Fruit fly (Drosophila melanogaster) whole organism, embryonic: ENCODE data around the gene CG14182.

Source experiments
- Blimp-1 ChIP-seq: fragments of 200-800 bp; sonication (Bioruptor generic); optimal IDR thresholded peaks from 3 replicates; lab custom pipeline; 2018; ENCODE audit warnings: missing biosample characterization, missing genetic modification characterization, mild to moderate bottlenecking, moderate library complexity, missing genetic modification reagents
- CG10462 ChIP-seq: fragments of 200-800 bp; sonication (Bioruptor generic); optimal IDR thresholded peaks from 2 replicates; lab custom pipeline; 2016; ENCODE audit warnings: missing biosample characterization, missing genetic modification characterization
- CG11247 ChIP-seq: fragments of 200-800 bp; sonication (Bioruptor generic); IDR thresholded peaks from 2 replicates; pipeline ENCODE4 v1.3.6; 2022; ENCODE audit warnings: missing biosample characterization, missing genetic modification characterization
- CG11695 ChIP-seq: fragments of 200-800 bp; sonication (Bioruptor generic); IDR thresholded peaks from 3 replicates; pipeline ENCODE4 v1.3.6; 2022; ENCODE audit warnings: missing biosample characterization, missing genetic modification characterization
- CG11723 ChIP-seq: fragments of 200-800 bp; sonication (Bioruptor generic); optimal IDR thresholded peaks from 2 replicates; lab custom pipeline; 2017; ENCODE audit warnings: missing biosample characterization, mild to moderate bottlenecking, missing genetic modification characterization
- CG12104 ChIP-seq: fragments of 200-800 bp; sonication (Bioruptor generic); optimal IDR thresholded peaks from 3 replicates; lab custom pipeline; 2016; ENCODE audit warnings: missing biosample characterization, missing genetic modification characterization
- CG12299 ChIP-seq: fragments of 200-800 bp; sonication (Bioruptor generic); optimal IDR thresholded peaks from 2 replicates; lab custom pipeline; 2018; ENCODE audit warnings: missing biosample characterization, mild to moderate bottlenecking, missing genetic modification characterization
- CG13287 ChIP-seq: fragments of 200-800 bp; sonication (Bioruptor generic); IDR thresholded peaks from 2 replicates; pipeline ENCODE4 v1.3.6; 2022; ENCODE audit warnings: missing biosample characterization, missing genetic modification characterization; ENCODE audit not compliant: partially characterized antibody
- CG13894 ChIP-seq: fragments of 200-800 bp; sonication (Bioruptor generic); optimal IDR thresholded peaks from 3 replicates; lab custom pipeline; 2018; ENCODE audit warnings: missing biosample characterization, mild to moderate bottlenecking, missing genetic modification characterization, moderate library complexity
- CG15696 ChIP-seq: fragments of 200-800 bp; sonication (Bioruptor generic); optimal IDR thresholded peaks from 2 replicates; lab custom pipeline; 2019; ENCODE audit warnings: missing biosample characterization, mild to moderate bottlenecking, missing genetic modification characterization, moderate library complexity
- CG18011 ChIP-seq: fragments of 200-800 bp; sonication (Bioruptor generic); optimal IDR thresholded peaks from 2 replicates; lab custom pipeline; 2017; ENCODE audit warnings: missing biosample characterization, missing genetic modification characterization, mild to moderate bottlenecking, moderate library complexity, missing genotype
- CG18476 ChIP-seq: fragments of 200-800 bp; sonication (Bioruptor generic); optimal IDR thresholded peaks from 2 replicates; lab custom pipeline; 2016; ENCODE audit warnings: missing biosample characterization, mild to moderate bottlenecking, missing genetic modification characterization
- CG18599 ChIP-seq: fragments of 200-800 bp; sonication (Bioruptor generic); optimal IDR thresholded peaks from 3 replicates; lab custom pipeline; 2017; ENCODE audit warnings: missing biosample characterization, missing genetic modification characterization, mild to moderate bottlenecking, moderate library complexity, missing genetic modification reagents
- CG2116 ChIP-seq: fragments of 200-800 bp; sonication (Bioruptor generic); optimal IDR thresholded peaks from 3 replicates; lab custom pipeline; 2018; ENCODE audit warnings: missing biosample characterization, mild to moderate bottlenecking, missing genetic modification characterization
- CG2120 ChIP-seq: fragments of 200-800 bp; sonication (Bioruptor generic); optimal IDR thresholded peaks from 3 replicates; lab custom pipeline; 2016; ENCODE audit warnings: missing biosample characterization, missing genetic modification characterization
- CG2889 ChIP-seq: fragments of 200-800 bp; sonication (Bioruptor generic); IDR thresholded peaks from 3 replicates; pipeline ENCODE4 v1.3.6; 2022; ENCODE audit warnings: missing biosample characterization, missing genetic modification characterization
- CG30020 ChIP-seq: fragments of 200-800 bp; optimal IDR thresholded peaks from 2 replicates; lab custom pipeline; 2019; ENCODE audit warnings: missing biosample characterization, mild to moderate bottlenecking, missing genetic modification characterization, moderate library complexity
- CG31441 ChIP-seq: fragments of 200-800 bp; sonication (Bioruptor generic); IDR thresholded peaks from 2 replicates; pipeline ENCODE4 v1.3.6; 2022; ENCODE audit warnings: missing biosample characterization, missing genetic modification characterization
- CG4328 ChIP-seq: fragments of 200-800 bp; sonication (Bioruptor generic); optimal IDR thresholded peaks from 3 replicates; lab custom pipeline; 2017; ENCODE audit warnings: missing biosample characterization, missing genetic modification reagents, missing genetic modification characterization
- CG7357 ChIP-seq: fragments of 200-800 bp; sonication (Bioruptor generic); IDR thresholded peaks from 3 replicates; pipeline ENCODE4 v1.3.6; 2022; ENCODE audit warnings: missing biosample characterization, missing genetic modification characterization
- CG7928 ChIP-seq: fragments of 200-800 bp; sonication (Bioruptor generic); optimal IDR thresholded peaks from 2 replicates; lab custom pipeline; 2017; ENCODE audit warnings: missing biosample characterization, mild to moderate bottlenecking, missing genetic modification characterization
- CG8281 ChIP-seq: fragments of 200-800 bp; sonication (Bioruptor generic); optimal IDR thresholded peaks from 2 replicates; lab custom pipeline; 2018; ENCODE audit warnings: missing biosample characterization, mild to moderate bottlenecking, missing genetic modification characterization, moderate library complexity
- CG9876 ChIP-seq: fragments of 200-800 bp; sonication (Bioruptor generic); optimal IDR thresholded peaks from 2 replicates; lab custom pipeline; 2016; ENCODE audit warnings: missing biosample characterization, missing genetic modification characterization
- Dek ChIP-seq: fragments of 200-800 bp; sonication (Bioruptor generic); optimal IDR thresholded peaks from 3 replicates; lab custom pipeline; 2019; ENCODE audit warnings: missing biosample characterization, mild to moderate bottlenecking, missing genetic modification characterization, moderate library complexity
- Dref ChIP-seq: fragments of 200-800 bp; sonication (Bioruptor generic); IDR thresholded peaks from 2 replicates; pipeline ENCODE4 v1.3.6; 2022; ENCODE audit warnings: missing biosample characterization, missing genetic modification characterization
- Ets65A ChIP-seq: fragments of 200-800 bp; sonication (Bioruptor generic); peaks from one replicate; lab custom pipeline; 2016; ENCODE audit warnings: missing biosample characterization, missing genetic modification characterization
- Hand ChIP-seq: fragments of 200-800 bp; sonication (Bioruptor generic); optimal IDR thresholded peaks from 2 replicates; lab custom pipeline; 2017; ENCODE audit warnings: mild to moderate bottlenecking, missing biosample characterization, missing genetic modification reagents, missing genetic modification characterization
- Lpt ChIP-seq: fragments of >200 bp; optimal IDR thresholded peaks from 2 replicates; lab custom pipeline; 2018; ENCODE audit warnings: missing biosample characterization, missing genetic modification characterization
- Mrtf ChIP-seq: fragments of 200-800 bp; sonication (Bioruptor generic); IDR thresholded peaks from 3 replicates; pipeline ENCODE4 v1.3.6; 2022; ENCODE audit warnings: missing biosample characterization, missing genetic modification characterization
- Neu2 ChIP-seq: fragments of 200-800 bp; sonication (Bioruptor generic); optimal IDR thresholded peaks from 3 replicates; lab custom pipeline; 2016; ENCODE audit warnings: missing biosample characterization, missing genetic modification characterization, borderline replicate concordance
- Spps ChIP-seq: fragments of 200-800 bp; sonication (Bioruptor generic); optimal IDR thresholded peaks from 2 replicates; lab custom pipeline; 2018; ENCODE audit warnings: missing biosample characterization, mild to moderate bottlenecking, missing genetic modification characterization
- abd-A ChIP-seq: fragments of 200-800 bp; sonication (Bioruptor generic); optimal IDR thresholded peaks from 3 replicates; lab custom pipeline; 2019; ENCODE audit warnings: missing biosample characterization, mild to moderate bottlenecking, missing genetic modification characterization, moderate library complexity
- ac ChIP-seq: fragments of 200-800 bp; sonication (Bioruptor generic); optimal IDR thresholded peaks from 3 replicates; lab custom pipeline; 2017; ENCODE audit warnings: missing biosample characterization, mild to moderate bottlenecking, missing genetic modification characterization
- al ChIP-seq: fragments of 200-800 bp; sonication (Bioruptor generic); IDR thresholded peaks from 2 replicates; pipeline ENCODE4 v1.3.6; 2022; ENCODE audit warnings: missing biosample characterization, missing genetic modification characterization
- ap ChIP-seq: fragments of 200-800 bp; sonication (Bioruptor generic); IDR thresholded peaks from 2 replicates; pipeline ENCODE4 v1.3.6; 2022; ENCODE audit warnings: missing biosample characterization, missing genetic modification characterization
- bab2 ChIP-seq: fragments of 200-800 bp; sonication (Bioruptor generic); optimal IDR thresholded peaks from 2 replicates; lab custom pipeline; 2016; ENCODE audit warnings: missing biosample characterization, missing genetic modification characterization
- cad ChIP-seq: fragments of >200 bp; optimal IDR thresholded peaks from 2 replicates; lab custom pipeline; 2017; ENCODE audit warnings: missing biosample characterization, missing genetic modification characterization
- cas ChIP-seq: fragments of 200-800 bp; sonication (Bioruptor generic); IDR thresholded peaks from 2 replicates; pipeline ENCODE4 v1.3.6; 2022; ENCODE audit warnings: missing biosample characterization, missing genetic modification characterization
- caup ChIP-seq: fragments of 200-800 bp; sonication (Bioruptor generic); optimal IDR thresholded peaks from 3 replicates; lab custom pipeline; 2017; ENCODE audit warnings: missing biosample characterization, mild to moderate bottlenecking, missing genetic modification characterization, moderate library complexity; ENCODE audit not compliant: severe bottlenecking
- ewg ChIP-seq: fragments of 200-800 bp; sonication (Bioruptor generic); optimal IDR thresholded peaks from 3 replicates; lab custom pipeline; 2017; ENCODE audit warnings: mild to moderate bottlenecking, missing biosample characterization, missing genetic modification reagents, missing genetic modification characterization
- gro ChIP-seq: fragments of 200-800 bp; sonication (Bioruptor generic); optimal IDR thresholded peaks from 2 replicates; lab custom pipeline; 2016; ENCODE audit warnings: missing biosample characterization, missing genetic modification characterization
- lola ChIP-seq, 3 experiments: fragments of >200 bp in 2 of 3; fragments of 200-800 bp in 1 of 3; sonication (Bioruptor generic) in 1 of 3; optimal IDR thresholded peaks; 2 replicates each; lab custom pipeline; 2017 to 2019; ENCODE audit warnings: missing biosample characterization in 3 of 3, missing genetic modification characterization in 3 of 3, mild to moderate bottlenecking in 1 of 3, moderate library complexity in 1 of 3
- nmo ChIP-seq: fragments of 200-800 bp; sonication (Bioruptor generic); optimal IDR thresholded peaks from 2 replicates; lab custom pipeline; 2018; ENCODE audit warnings: missing biosample characterization, mild to moderate bottlenecking, missing genetic modification characterization, moderate library complexity
- onecut ChIP-seq: fragments of 200-800 bp; sonication (Bioruptor generic); IDR thresholded peaks from 2 replicates; pipeline ENCODE4 v1.3.6; 2022; ENCODE audit warnings: missing biosample characterization, missing genetic modification characterization
- prd ChIP-seq, 3 experiments: fragments of >200 bp in 2 of 3; fragments of 200-800 bp in 1 of 3; sonication (Bioruptor generic) in 1 of 3; optimal IDR thresholded peaks in 2 of 3; IDR thresholded peaks in 1 of 3; 2 replicates in 2 of 3; 3 replicates in 1 of 3; pipeline versions ENCODE4 v1.3.6 to Lab custom; 2017 to 2022; ENCODE audit warnings: missing biosample characterization in 1 of 3, missing genetic modification characterization in 1 of 3
- ranshi ChIP-seq: fragments of 200-800 bp; sonication (Bioruptor generic); IDR thresholded peaks from 2 replicates; pipeline ENCODE4 v1.3.6; 2022; ENCODE audit warnings: missing biosample characterization, missing genetic modification characterization
- sens-2 ChIP-seq: fragments of 200-800 bp; sonication (Bioruptor generic); IDR thresholded peaks from 2 replicates; pipeline ENCODE4 v1.3.6; 2022; ENCODE audit warnings: missing biosample characterization, missing genetic modification characterization
- sqz ChIP-seq: fragments of 200-800 bp; sonication (Bioruptor generic); optimal IDR thresholded peaks from 3 replicates; lab custom pipeline; 2018; ENCODE audit warnings: missing biosample characterization, mild to moderate bottlenecking, missing genetic modification characterization
- stc ChIP-seq: fragments of 200-800 bp; sonication (Bioruptor generic); IDR thresholded peaks from 2 replicates; pipeline ENCODE4 v1.3.6; 2022; ENCODE audit warnings: missing biosample characterization, missing genetic modification characterization
- vfl ChIP-seq: fragments of 200-800 bp; sonication (Bioruptor generic); optimal IDR thresholded peaks from 2 replicates; lab custom pipeline; 2016; ENCODE audit warnings: missing biosample characterization, missing genetic modification characterization

The CG14182 gene

dm6 chr3L:20000081-20000736, 20.6 kb upstream of the CG14182 start, which contains the start of the genes Tom20 and Gabat (continued):
- TF ChIP-seq CG11247 (GFP tag; lab: Robert Waterston, UW) = no peak
- no peak for TF ChIP-seq Dek (tag; lab: Kevin White, UChicago)
- TF ChIP-seq CG2120 (GFP tag; lab: Kevin White, UChicago) = peak; percentile 4
- no peak for TF ChIP-seq CG30020 (tag; lab: Kevin White, UChicago)
- peak in 1 of 3 experiments; percentile 43 for TF ChIP-seq lola (GFP tag; optimal IDR thresholded peaks at IDR 0.05; lab: Kevin White, UChicago)
- no peak for TF ChIP-seq stc (GFP tag; lab: Robert Waterston, UW)
- no peak for TF ChIP-seq al (GFP tag; lab: Robert Waterston, UW)
- TF ChIP-seq ranshi (GFP tag; lab: Robert Waterston, UW) = no peak
- TF ChIP-seq sens-2 (GFP tag; lab: Robert Waterston, UW) = no peak
- no peak for TF ChIP-seq ap (GFP tag; lab: Robert Waterston, UW)
- TF ChIP-seq Neu2 (GFP tag; lab: Kevin White, UChicago) = no peak
- TF ChIP-seq CG8281 (tag; lab: Kevin White, UChicago) = no peak
- TF ChIP-seq CG4328 (GFP tag; lab: Kevin White, UChicago) = no peak
- no peak for TF ChIP-seq Ets65A (GFP tag; lab: Kevin White, UChicago)
- no peak for TF ChIP-seq sqz
- no peak for TF ChIP-seq vfl (GFP tag; lab: Kevin White, UChicago)
- TF ChIP-seq Spps (tag; lab: Kevin White, UChicago) = no peak
- no peak for TF ChIP-seq CG2889 (GFP tag; lab: Robert Waterston, UW)
- no peak for TF ChIP-seq CG12299 (tag; lab: Kevin White, UChicago)
- TF ChIP-seq Lpt (GFP tag; lab: Kevin White, UChicago) = no peak
- no peak for TF ChIP-seq CG7357 (GFP tag; lab: Robert Waterston, UW)
- TF ChIP-seq CG10462 = no peak
- TF ChIP-seq CG11695 (GFP tag; lab: Robert Waterston, UW) = no peak
- TF ChIP-seq cas (GFP tag; lab: Robert Waterston, UW) = no peak
- TF ChIP-seq ewg (GFP tag; lab: Kevin White, UChicago) = no peak
- TF ChIP-seq CG31441 (GFP tag; lab: Robert Waterston, UW) = no peak
- no peak for TF ChIP-seq CG15696 (tag; lab: Kevin White, UChicago)
- no peak for TF ChIP-seq CG18599 (GFP tag; lab: Kevin White, UChicago)
- TF ChIP-seq CG9876 (GFP tag; lab: Kevin White, UChicago) = no peak
- no peak for TF ChIP-seq CG2116
- TF ChIP-seq prd (optimal IDR thresholded peaks at IDR 0.05; lab: Kevin White, UChicago) = no peak
- no peak for TF ChIP-seq prd (GFP tag; IDR thresholded peaks at IDR 0.05; lab: Robert Waterston, UW)
- TF ChIP-seq ac (GFP tag; lab: Kevin White, UChicago) = no peak
- peak; percentile 31 for TF ChIP-seq CG11723 (GFP tag; lab: Kevin White, UChicago)
- no peak for TF ChIP-seq caup
- no peak for TF ChIP-seq cad (GFP tag; lab: Kevin White, UChicago)

dm6 chr3L:19994015-19994414, 14.4 kb upstream of the CG14182 start:
- peak; percentile 90 for TF ChIP-seq ewg (GFP tag; lab: Kevin White, UChicago)
- TF ChIP-seq Mrtf (GFP tag; lab: Robert Waterston, UW) = no peak
- no peak for TF ChIP-seq Dref (GFP tag; lab: Robert Waterston, UW)
- TF ChIP-seq CG13287 = 0 out of 2 replicates have a peak, but pooled peaks have one; percentile 16
- TF ChIP-seq CG18476 (GFP tag; lab: Kevin White, UChicago) = no peak
- no peak for TF ChIP-seq Hand (GFP tag; lab: Kevin White, UChicago)
- no peak for TF ChIP-seq CG12104
- TF ChIP-seq CG18011 = no peak
- TF ChIP-seq gro (GFP tag; lab: Kevin White, UChicago) = no peak
- TF ChIP-seq CG13894 = peak; percentile 42
- no peak for TF ChIP-seq nmo (GFP tag; lab: Kevin White, UChicago)
- TF ChIP-seq Blimp-1 = no peak
- TF ChIP-seq cad (GFP tag; lab: Kevin White, UChicago) = no peak
- TF ChIP-seq bab2 (GFP tag; lab: Kevin White, UChicago) = no peak
- peak; percentile 85 for TF ChIP-seq onecut (GFP tag; lab: Robert Waterston, UW)
- peak; percentile 7 for TF ChIP-seq abd-A
- no peak for TF ChIP-seq CG7928
